Worm (Caenorhabditis elegans) whole organism, L4 larva: ENCODE measurements around the gene K11H12.1.

ENCODE experiments used
- D1046.2 ChIP-seq: fragments of 200-800 bp; sonication (Bioruptor generic); IDR thresholded peaks from 2 replicates; pipeline ENCODE4 v1.3.6; 2022; ENCODE audit warnings: missing genetic modification characterization, missing compliant biosample characterization
- F49E8.2 ChIP-seq: sonication (generic microtip); optimal IDR thresholded peaks from 2 replicates; lab custom pipeline; 2016; ENCODE audit warnings: missing compliant biosample characterization, mild to moderate bottlenecking, missing genetic modification characterization, borderline replicate concordance
- T26A8.4 ChIP-seq: fragments of 200-800 bp; sonication (Bioruptor generic); IDR thresholded peaks from 2 replicates; pipeline ENCODE4 v1.3.6; 2022; ENCODE audit warnings: missing genetic modification characterization, missing compliant biosample characterization
- Y48G9A.11 ChIP-seq: fragments of 200-800 bp; sonication (Bioruptor generic); IDR thresholded peaks from 2 replicates; pipeline ENCODE4 v1.3.6; 2022; ENCODE audit warnings: missing genetic modification reagents, missing genetic modification characterization, missing compliant biosample characterization
- Y5F2A.4 ChIP-seq: fragments of 200-800 bp; sonication (Bioruptor generic); optimal IDR thresholded peaks from 2 replicates; lab custom pipeline; 2018; ENCODE audit warnings: mild to moderate bottlenecking, missing genetic modification characterization, missing compliant biosample characterization
- aha-1 ChIP-seq: fragments of 150-350 bp; peaks from one replicate; lab custom pipeline; 2014; ENCODE audit warnings: missing biosample characterization, missing genetic modification characterization
- ama-1 ChIP-seq: fragments of 150-350 bp; optimal IDR thresholded peaks from 2 replicates; lab custom pipeline; 2014; ENCODE audit warnings: inconsistent platforms, mixed read lengths
- ceh-44 ChIP-seq: fragments of 200-800 bp; sonication (Bioruptor generic); IDR thresholded peaks from 2 replicates; pipeline ENCODE4 v1.3.6; 2022; ENCODE audit warnings: missing genetic modification reagents, missing genetic modification characterization, missing compliant biosample characterization
- ctbp-1 ChIP-seq: fragments of 200-800 bp; sonication (Bioruptor generic); IDR thresholded peaks from 2 replicates; pipeline ENCODE4 v1.3.6; 2022; ENCODE audit warnings: missing genetic modification reagents, missing genetic modification characterization, missing compliant biosample characterization
- daf-16 ChIP-seq, 3 experiments: sonication (generic microtip); optimal IDR thresholded peaks; 2 replicates each; lab custom pipeline; 2016 to 2017; ENCODE audit warnings: missing genetic modification characterization in 3 of 3, missing genetic modification reagents in 3 of 3, mild to moderate bottlenecking in 2 of 3, missing compliant biosample characterization in 2 of 3, missing biosample characterization in 1 of 3, moderate library complexity in 1 of 3
- dmd-8 ChIP-seq: fragments of 200-800 bp; sonication (Bioruptor generic); IDR thresholded peaks from 2 replicates; pipeline ENCODE4 v1.3.6; 2022; ENCODE audit warnings: missing genetic modification characterization, missing compliant biosample characterization
- duxl-1 ChIP-seq: sonication (generic microtip); optimal IDR thresholded peaks from 2 replicates; lab custom pipeline; 2016; ENCODE audit warnings: mild to moderate bottlenecking, missing genetic modification characterization, moderate library complexity, missing compliant biosample characterization; ENCODE audit not compliant: poor library complexity
- dve-1 ChIP-seq: sonication (generic microtip); optimal IDR thresholded peaks from 2 replicates; lab custom pipeline; 2017; ENCODE audit warnings: antibody characterized with exemption, mild to moderate bottlenecking, missing genetic modification characterization, missing compliant biosample characterization; ENCODE audit not compliant: insufficient read depth
- egl-43 ChIP-seq: fragments of 200-800 bp; sonication (Bioruptor generic); IDR thresholded peaks from 2 replicates; pipeline ENCODE4 v1.3.6; 2022; ENCODE audit warnings: missing genetic modification reagents, missing genetic modification characterization, missing compliant biosample characterization
- fkh-10 ChIP-seq: fragments of 150-350 bp; optimal IDR thresholded peaks from 2 replicates; lab custom pipeline; 2014; ENCODE audit warnings: missing biosample characterization, missing genetic modification reagents, missing genetic modification characterization
- hif-1 ChIP-seq, 2 experiments: sonication (generic microtip); optimal IDR thresholded peaks; 2 replicates each; lab custom pipeline; 2016 to 2017; ENCODE audit warnings: missing compliant biosample characterization in 2 of 2, missing genetic modification characterization in 2 of 2, missing genetic modification reagents in 2 of 2, missing genotype in 2 of 2, mild to moderate bottlenecking in 1 of 2
- hlh-11 ChIP-seq: fragments of 200-800 bp; sonication (Bioruptor generic); optimal IDR thresholded peaks from 2 replicates; lab custom pipeline; 2018; ENCODE audit warnings: mild to moderate bottlenecking, missing genetic modification characterization, missing compliant biosample characterization
- hlh-30 ChIP-seq: sonication (generic microtip); optimal IDR thresholded peaks from 2 replicates; lab custom pipeline; 2017; ENCODE audit warnings: antibody characterized with exemption, mild to moderate bottlenecking, missing genetic modification characterization, missing compliant biosample characterization; ENCODE audit not compliant: insufficient read depth
- lin-1 ChIP-seq: fragments of 200-800 bp; sonication (Bioruptor generic); IDR thresholded peaks from 2 replicates; pipeline ENCODE4 v1.3.6; 2022; ENCODE audit warnings: missing genetic modification reagents, missing genetic modification characterization, missing compliant biosample characterization
- lin-15B ChIP-seq: fragments of 150-350 bp; sonication (generic microtip); optimal IDR thresholded peaks from 3 replicates; lab custom pipeline; 2014; ENCODE audit warnings: missing biosample characterization, missing genetic modification characterization
- lin-38 ChIP-seq: fragments of 200-800 bp; sonication (Bioruptor generic); IDR thresholded peaks from 2 replicates; pipeline ENCODE4 v1.3.6; 2022; ENCODE audit warnings: missing genetic modification reagents, missing genetic modification characterization, missing compliant biosample characterization
- lin-39 ChIP-seq: fragments of 150-350 bp; optimal IDR thresholded peaks from 2 replicates; lab custom pipeline; 2014; ENCODE audit warnings: missing biosample characterization, missing genetic modification reagents, missing genetic modification characterization
- lsy-2 ChIP-seq, 2 experiments: fragments of 150-350 bp in 1 of 2; sonication (generic microtip) in 1 of 2; optimal IDR thresholded peaks; 2 replicates each; lab custom pipeline; 2014 to 2017; ENCODE audit warnings: missing biosample characterization in 2 of 2, missing genetic modification characterization in 2 of 2
- mdl-1 ChIP-seq, 2 experiments: fragments of 150-350 bp in 1 of 2; sonication (generic microtip) in 1 of 2; optimal IDR thresholded peaks; 2 replicates each; lab custom pipeline; 2014 to 2017; ENCODE audit warnings: missing biosample characterization in 2 of 2, missing genetic modification characterization in 2 of 2
- mep-1 ChIP-seq: fragments of 150-350 bp; sonication (generic microtip); optimal IDR thresholded peaks from 3 replicates; lab custom pipeline; 2014; ENCODE audit warnings: missing biosample characterization, missing genetic modification characterization
- mes-2 ChIP-seq: sonication (generic microtip); optimal IDR thresholded peaks from 2 replicates; lab custom pipeline; 2016; ENCODE audit warnings: missing genotype, mild to moderate bottlenecking, missing genetic modification characterization, missing compliant biosample characterization; ENCODE audit not compliant: poor library complexity, severe bottlenecking
- nhr-102 ChIP-seq: sonication (generic microtip); optimal IDR thresholded peaks from 2 replicates; lab custom pipeline; 2016; ENCODE audit warnings: mild to moderate bottlenecking, missing genetic modification characterization, moderate library complexity, missing compliant biosample characterization
- nhr-11 ChIP-seq: fragments of 150-350 bp; optimal IDR thresholded peaks from 2 replicates; lab custom pipeline; 2014; ENCODE audit warnings: missing biosample characterization, missing genetic modification characterization
- nhr-111 ChIP-seq: fragments of 200-800 bp; sonication (Bioruptor generic); optimal IDR thresholded peaks from 2 replicates; lab custom pipeline; 2018; ENCODE audit warnings: mild to moderate bottlenecking, missing genetic modification characterization, missing compliant biosample characterization
- nhr-25 ChIP-seq: sonication (generic microtip); optimal IDR thresholded peaks from 2 replicates; lab custom pipeline; 2017; ENCODE audit warnings: missing genetic modification characterization, mild to moderate bottlenecking, missing compliant biosample characterization, antibody characterized with exemption, moderate library complexity, borderline replicate concordance; ENCODE audit not compliant: insufficient read depth
- rbr-2 ChIP-seq: sonication (generic microtip); optimal IDR thresholded peaks from 2 replicates; lab custom pipeline; 2016; ENCODE audit warnings: missing genotype, missing genetic modification characterization, missing compliant biosample characterization
- set-16 ChIP-seq: fragments of 200-800 bp; sonication (Bioruptor generic); IDR thresholded peaks from 2 replicates; pipeline ENCODE4 v1.3.6; 2022; ENCODE audit warnings: missing genetic modification reagents, missing genetic modification characterization, missing compliant biosample characterization
- snpc-1.2 ChIP-seq: fragments of 200-800 bp; sonication (Bioruptor generic); IDR thresholded peaks from 2 replicates; pipeline ENCODE4 v1.3.6; 2022; ENCODE audit warnings: missing genetic modification reagents, missing genetic modification characterization, missing compliant biosample characterization
- tag-97 ChIP-seq: fragments of 200-800 bp; sonication (Bioruptor generic); IDR thresholded peaks from 2 replicates; pipeline ENCODE4 v1.3.6; 2022; ENCODE audit warnings: missing genetic modification characterization, missing compliant biosample characterization
- unc-130 ChIP-seq: sonication (generic microtip); optimal IDR thresholded peaks from 2 replicates; lab custom pipeline; 2016; ENCODE audit warnings: missing genetic modification reagents, missing genetic modification characterization, missing compliant biosample characterization
- unc-62 ChIP-seq, 3 experiments: fragments of 150-350 bp in 1 of 3; sonication (generic microtip); optimal IDR thresholded peaks in 2 of 3; peaks in 1 of 3; 1 replicate in 1 of 3; 2 replicates in 2 of 3; lab custom pipeline; 2014 to 2017; ENCODE audit warnings: missing biosample characterization in 3 of 3, missing genetic modification characterization in 3 of 3, missing genetic modification reagents in 3 of 3, missing genotype in 1 of 3
- vab-7 ChIP-seq: fragments of 200-800 bp; sonication (Bioruptor generic); IDR thresholded peaks from 2 replicates; pipeline ENCODE4 v1.3.6; 2022; ENCODE audit warnings: missing genetic modification reagents, missing genetic modification characterization, missing compliant biosample characterization
- zag-1 ChIP-seq: fragments of 150-350 bp; optimal IDR thresholded peaks from 2 replicates; lab custom pipeline; 2014; ENCODE audit warnings: missing biosample characterization, missing genetic modification characterization
- zfp-2 ChIP-seq: sonication (generic microtip); optimal IDR thresholded peaks from 2 replicates; lab custom pipeline; 2016; ENCODE audit warnings: mild to moderate bottlenecking, missing genetic modification characterization, missing compliant biosample characterization
- ztf-11 ChIP-seq: fragments of 150-350 bp; optimal IDR thresholded peaks from 2 replicates; lab custom pipeline; 2014; ENCODE audit warnings: missing biosample characterization, missing genetic modification characterization

Gene K11H12.1

DNA sequence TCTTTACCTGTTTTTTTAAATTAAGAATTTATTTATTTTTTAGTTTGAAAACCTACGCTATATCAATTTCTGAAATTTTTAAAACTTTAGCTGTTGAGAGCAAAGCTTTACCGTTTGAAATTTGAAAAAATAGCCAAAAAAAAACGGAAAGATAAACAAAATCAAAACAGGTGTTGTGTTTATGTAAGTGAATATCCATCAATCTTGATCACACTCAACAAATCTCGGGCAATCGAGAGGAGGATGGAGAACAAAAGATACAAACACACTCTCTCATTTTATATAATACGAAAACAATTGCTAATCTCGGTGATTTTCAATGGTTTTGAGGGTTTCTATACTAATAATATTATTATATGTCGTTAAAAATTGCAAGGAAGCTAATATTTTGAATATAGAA is 8.4 kb upstream of the K11H12.1 start:
- TF ChIP-seq lin-15B (no peak), unc-62 (GFP tag; optimal IDR thresholded peaks at IDR 0.05 in 1 of 2; lab: Kevin White, UChicago) (peak in 1 of 2 experiments; percentile 75), unc-62 (tag; optimal IDR thresholded peaks at IDR 0.05; lab: Kevin White, UChicago) (no peak), zfp-2 (no peak), daf-16 (GFP tag; optimal IDR thresholded peaks at IDR 0.05; lab: Kevin White, UChicago) (peak in 1 of 2 experiments; percentile 54), daf-16 (tag; optimal IDR thresholded peaks at IDR 0.05; lab: Kevin White, UChicago) (no peak)

DNA sequence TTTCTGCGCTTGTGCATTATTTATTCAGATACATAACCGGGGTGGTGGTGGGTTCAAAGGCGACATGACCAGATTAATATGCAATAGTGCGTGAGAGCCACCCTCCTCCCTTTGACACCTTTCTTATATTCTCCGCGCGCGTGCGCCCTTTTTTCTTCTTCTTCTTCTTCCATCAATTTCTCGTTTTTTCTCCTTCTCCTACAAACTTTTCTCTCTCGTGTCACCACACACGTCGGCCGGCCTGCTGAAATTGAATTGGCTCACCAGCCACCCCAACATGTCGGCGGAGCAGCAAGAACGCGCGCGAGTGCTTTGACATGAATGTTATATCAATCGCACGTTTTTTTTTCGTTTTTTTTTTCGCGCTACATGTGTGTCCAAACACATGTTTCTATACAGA is 6.4 kb upstream of the K11H12.1 start:
- no peak for TF ChIP-seq mep-1 (tag; lab: Kevin White, UChicago)
- TF ChIP-seq nhr-102 (tag; lab: Kevin White, UChicago), result no peak
- TF ChIP-seq lin-1 (GFP tag; lab: Robert Waterston, UW), result no peak
- TF ChIP-seq unc-130 (GFP tag; lab: Kevin White, UChicago), result no peak
- TF ChIP-seq mdl-1 (tag; optimal IDR thresholded peaks at IDR 0.05; lab: Kevin White, UChicago), result peak in 1 of 2 experiments; percentile 12
- TF ChIP-seq lin-39, result no peak
- no peak for TF ChIP-seq nhr-25
- TF ChIP-seq rbr-2 (tag; lab: Kevin White, UChicago), result peak; percentile 28
- no peak for TF ChIP-seq hif-1 (tag; optimal IDR thresholded peaks at IDR 0.05; lab: Kevin White, UChicago)
- TF ChIP-seq egl-43, result peak; percentile 23; the same call in 1 of the 2 replicates
- TF ChIP-seq lsy-2 (tag; optimal IDR thresholded peaks at IDR 0.05; lab: Kevin White, UChicago), result peak in 1 of 2 experiments; percentile 31
- TF ChIP-seq hlh-30 (tag; lab: Kevin White, UChicago), result peak; percentile 15

DNA sequence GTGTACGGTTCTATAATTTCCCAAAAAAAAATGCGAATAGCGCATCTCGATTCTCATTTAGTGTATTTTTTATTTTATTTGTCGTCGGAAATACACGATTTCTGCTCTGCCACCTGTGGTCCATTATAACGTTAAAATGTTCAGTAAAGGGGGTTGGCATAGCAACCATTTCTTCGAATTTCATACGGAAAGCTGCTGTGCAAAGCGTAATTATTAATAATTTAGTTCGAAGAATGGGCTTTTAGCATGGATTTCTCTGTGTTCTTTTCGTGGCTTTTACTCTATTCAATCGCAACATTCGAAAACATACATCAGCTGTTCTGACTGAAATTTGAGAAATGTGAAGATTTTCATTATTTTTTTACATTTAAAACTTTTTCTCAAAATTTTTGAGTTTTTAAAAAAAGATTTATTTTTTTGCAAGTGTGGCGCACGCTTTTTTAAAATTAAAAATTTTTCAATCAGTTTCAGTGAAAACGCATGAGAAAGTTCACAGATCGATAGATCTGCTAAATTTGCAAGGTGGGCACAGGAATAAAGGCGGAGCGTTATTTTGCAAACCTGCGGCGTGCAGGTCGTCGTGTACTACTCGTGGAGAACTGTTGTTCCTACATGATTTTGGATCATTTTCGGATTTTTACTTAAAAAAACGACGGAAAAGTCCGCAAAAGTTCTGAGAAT is 5.4 kb upstream of the K11H12.1 start:
- TF ChIP-seq hif-1 (tag; optimal IDR thresholded peaks at IDR 0.05; lab: Kevin White, UChicago) (peak in 1 of 2 experiments; percentile 15), D1046.2 (GFP tag; lab: Robert Waterston, UW) (no peak), mes-2 (tag; lab: Kevin White, UChicago) (peak; percentile 2), ama-1 (lab: Kevin White, UChicago) (peak; percentile 69), dmd-8 (GFP tag; lab: Robert Waterston, UW) (no peak), hlh-11 (tag; lab: Kevin White, UChicago) (no peak), vab-7 (GFP tag; lab: Robert Waterston, UW) (no peak), aha-1 (tag; lab: Kevin White, UChicago) (peak; percentile 85), Y5F2A.4 (GFP tag; lab: Kevin White, UChicago) (no peak), daf-16 (GFP tag; optimal IDR thresholded peaks at IDR 0.05; lab: Kevin White, UChicago) (no peak), daf-16 (tag; optimal IDR thresholded peaks at IDR 0.05; lab: Kevin White, UChicago) (peak; percentile 29), tag-97 (GFP tag; lab: Robert Waterston, UW) (no peak)

DNA sequence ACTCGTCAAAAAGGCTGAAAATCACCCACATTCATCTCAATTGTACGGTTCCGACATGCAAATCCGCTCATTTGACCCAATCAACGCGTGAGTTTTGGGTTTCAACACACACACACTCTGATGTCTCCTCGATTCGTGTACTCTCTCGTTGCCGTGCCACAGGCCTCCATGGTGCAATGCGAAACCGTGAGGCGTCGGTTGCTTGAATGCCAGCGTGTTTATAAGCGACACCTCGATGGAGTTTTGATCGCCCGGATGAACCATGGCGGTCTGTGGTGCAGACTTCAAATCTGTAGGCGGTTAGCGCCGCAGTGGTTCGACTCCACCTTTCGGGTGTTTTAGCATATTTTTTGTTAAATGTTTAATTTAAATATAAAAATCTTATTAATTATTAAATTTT is 4.7 kb upstream of the K11H12.1 start:
- TF ChIP-seq T26A8.4 (GFP tag; lab: Robert Waterston, UW) (peak; percentile 37; the same call in 1 of the 2 replicates), unc-62 (GFP tag; optimal IDR thresholded peaks at IDR 0.05 in 1 of 2; lab: Kevin White, UChicago) (no peak), unc-62 (tag; optimal IDR thresholded peaks at IDR 0.05; lab: Kevin White, UChicago) (no peak), nhr-11 (tag; lab: Kevin White, UChicago) (peak; percentile 3), set-16 (GFP tag; lab: Robert Waterston, UW) (peak; percentile 44), hlh-11 (tag; lab: Kevin White, UChicago) (peak; percentile 48), F49E8.2 (tag; lab: Kevin White, UChicago) (peak; percentile 54), mes-2 (tag; lab: Kevin White, UChicago) (peak; percentile 78), snpc-1.2 (GFP tag; lab: Robert Waterston, UW) (peak; percentile 48; the same call in 1 of the 2 replicates), zag-1 (tag; lab: Kevin White, UChicago) (no peak), ceh-44 (GFP tag; lab: Robert Waterston, UW) (no peak), ztf-11 (tag; lab: Kevin White, UChicago) (no peak), lin-38 (peak; percentile 69), dve-1 (tag; lab: Kevin White, UChicago) (peak; percentile 39), Y48G9A.11 (GFP tag; lab: Robert Waterston, UW) (peak; percentile 68), mep-1 (tag; lab: Kevin White, UChicago) (peak; percentile 66), egl-43 (peak; percentile 66; the same call in 1 of the 2 replicates), nhr-111 (GFP tag; lab: Kevin White, UChicago) (no peak), ctbp-1 (GFP tag; lab: Robert Waterston, UW) (no peak), lsy-2 (tag; optimal IDR thresholded peaks at IDR 0.05; lab: Kevin White, UChicago) (peak in 1 of 2 experiments; percentile 72), aha-1 (tag; lab: Kevin White, UChicago) (peak; percentile 58), daf-16 (GFP tag; optimal IDR thresholded peaks at IDR 0.05; lab: Kevin White, UChicago) (peak; percentile 14 to 16), daf-16 (tag; optimal IDR thresholded peaks at IDR 0.05; lab: Kevin White, UChicago) (peak; percentile 40), duxl-1 (tag; lab: Kevin White, UChicago) (peak; percentile 70), nhr-102 (tag; lab: Kevin White, UChicago) (peak; percentile 34), fkh-10 (GFP tag; lab: Kevin White, UChicago) (no peak)
